Worm (Caenorhabditis elegans) whole organism, midembryonic: ENCODE measurements around the gene lec-2.

ENCODE experiments used
- cog-1 ChIP-seq: sonication (generic microtip); optimal IDR thresholded peaks from 2 replicates; lab custom pipeline; 2016; ENCODE audit warnings: missing genetic modification characterization, missing compliant biosample characterization
- flt-1 ChIP-seq: fragments of 200-800 bp; sonication (Bioruptor generic); IDR thresholded peaks from 2 replicates; pipeline ENCODE4 v1.3.6; 2022; ENCODE audit warnings: missing genetic modification characterization, missing compliant biosample characterization
- ref-1 ChIP-seq: fragments of 200-800 bp; sonication (Bioruptor generic); conservative IDR thresholded peaks from 2 replicates; pipeline ENCODE4 v1.3.6; 2022; ENCODE audit warnings: missing genetic modification reagents, missing genetic modification characterization, missing compliant biosample characterization
- tab-1 ChIP-seq: fragments of 200-800 bp; sonication (Bioruptor generic); IDR thresholded peaks from 2 replicates; pipeline ENCODE4 v1.3.6; 2022; ENCODE audit warnings: missing genetic modification characterization, missing compliant biosample characterization
- ztf-23 ChIP-seq: fragments of 200-800 bp; sonication (Bioruptor generic); IDR thresholded peaks from 2 replicates; pipeline ENCODE4 v1.3.6; 2022; ENCODE audit warnings: missing genetic modification reagents, missing genetic modification characterization, missing compliant biosample characterization
- ztf-29 ChIP-seq: fragments of 200-800 bp; sonication (Bioruptor generic); IDR thresholded peaks from 2 replicates; pipeline ENCODE4 v1.3.6; 2022; ENCODE audit warnings: missing genetic modification reagents, missing genetic modification characterization, missing compliant biosample characterization

- no peak for TF ChIP-seq ref-1 (GFP tag; lab: Robert Waterston, UW)
- no peak for TF ChIP-seq ztf-29 (GFP tag; lab: Robert Waterston, UW)
- no peak for TF ChIP-seq ztf-23 (GFP tag; lab: Robert Waterston, UW)
- TF ChIP-seq tab-1 (GFP tag; lab: Robert Waterston, UW): no peak
- TF ChIP-seq flt-1 (GFP tag; lab: Robert Waterston, UW): no peak
- no peak for TF ChIP-seq cog-1
These were observed 47.8 kb downstream of the lec-2 start, which contains the start of the genes R53.4 and psf-1 for ce11 chrII:9967999-9968706.
